Fruit fly (Drosophila melanogaster) whole organism, embryonic: ENCODE measurements around the gene CG33258.

ENCODE experiments used
- BEAF-32 ChIP-seq: fragments of 200-800 bp; sonication (Bioruptor generic); optimal IDR thresholded peaks from 3 replicates; lab custom pipeline; 2017; ENCODE audit warnings: missing biosample characterization, missing genetic modification characterization, mild to moderate bottlenecking, moderate library complexity, missing genetic modification reagents
- CG10543 ChIP-seq: fragments of 200-800 bp; sonication (Bioruptor generic); optimal IDR thresholded peaks from 3 replicates; lab custom pipeline; 2017; ENCODE audit warnings: missing biosample characterization, mild to moderate bottlenecking, missing genetic modification characterization, moderate library complexity
- CG10654 ChIP-seq: fragments of 200-800 bp; sonication (Bioruptor generic); optimal IDR thresholded peaks from 2 replicates; lab custom pipeline; 2016; ENCODE audit warnings: missing biosample characterization, missing genetic modification characterization
- CG11085 ChIP-seq: fragments of 200-800 bp; sonication (Bioruptor generic); IDR thresholded peaks from 2 replicates; pipeline ENCODE4 v1.3.6; 2022; ENCODE audit warnings: missing biosample characterization, missing genetic modification characterization
- CG11504 ChIP-seq: fragments of 200-800 bp; sonication (Bioruptor generic); optimal IDR thresholded peaks from 3 replicates; lab custom pipeline; 2019; ENCODE audit warnings: missing biosample characterization, mild to moderate bottlenecking, missing genetic modification characterization, moderate library complexity
- CG1792 ChIP-seq: fragments of 200-800 bp; sonication (Bioruptor generic); optimal IDR thresholded peaks from 2 replicates; lab custom pipeline; 2016; ENCODE audit warnings: missing biosample characterization, missing genetic modification characterization
- CG3065 ChIP-seq: fragments of 200-800 bp; sonication (Bioruptor generic); optimal IDR thresholded peaks from 2 replicates; lab custom pipeline; 2016; ENCODE audit warnings: missing biosample characterization, missing genetic modification characterization
- CG31388 ChIP-seq: fragments of 200-800 bp; sonication (Bioruptor generic); optimal IDR thresholded peaks from 2 replicates; lab custom pipeline; 2016; ENCODE audit warnings: missing biosample characterization, missing genetic modification characterization
- CG34224 ChIP-seq: fragments of 200-800 bp; sonication (Bioruptor generic); IDR thresholded peaks from 3 replicates; pipeline ENCODE4 v1.3.6; 2022; ENCODE audit warnings: missing biosample characterization, missing genetic modification characterization; ENCODE audit not compliant: partially characterized antibody
- CG4707 ChIP-seq: fragments of 200-800 bp; sonication (Bioruptor generic); optimal IDR thresholded peaks from 2 replicates; lab custom pipeline; 2018; ENCODE audit warnings: missing biosample characterization, mild to moderate bottlenecking, missing genetic modification characterization, moderate library complexity
- CG4730 ChIP-seq: fragments of 200-800 bp; sonication (Bioruptor generic); IDR thresholded peaks from 2 replicates; pipeline ENCODE4 v1.3.6; 2022; ENCODE audit warnings: missing biosample characterization, missing genetic modification characterization
- CG4854 ChIP-seq: fragments of 200-800 bp; sonication (Bioruptor generic); optimal IDR thresholded peaks from 2 replicates; lab custom pipeline; 2016; ENCODE audit warnings: missing biosample characterization, missing genetic modification characterization, inconsistent platforms
- CG6683 ChIP-seq: fragments of 200-800 bp; sonication (Bioruptor generic); optimal IDR thresholded peaks from 2 replicates; lab custom pipeline; 2017; ENCODE audit warnings: missing biosample characterization, mild to moderate bottlenecking, missing genetic modification characterization, missing genetic modification reagents
- CG7271 ChIP-seq: fragments of 200-800 bp; sonication (Bioruptor generic); optimal IDR thresholded peaks from 2 replicates; lab custom pipeline; 2018; ENCODE audit warnings: missing biosample characterization, mild to moderate bottlenecking, missing genetic modification characterization, moderate library complexity
- CG8359 ChIP-seq: fragments of 200-800 bp; sonication (Bioruptor generic); optimal IDR thresholded peaks from 2 replicates; lab custom pipeline; 2017; ENCODE audit warnings: missing biosample characterization, mild to moderate bottlenecking, missing genetic modification characterization, borderline replicate concordance
- CG8478 ChIP-seq: fragments of >200 bp; optimal IDR thresholded peaks from 2 replicates; lab custom pipeline; 2018
- CG8924 ChIP-seq: fragments of 200-800 bp; optimal IDR thresholded peaks from 3 replicates; lab custom pipeline; 2019; ENCODE audit warnings: missing biosample characterization, mild to moderate bottlenecking, missing genetic modification characterization, moderate library complexity
- Dfd ChIP-seq, 2 experiments: fragments of >200 bp; optimal IDR thresholded peaks; 2 replicates each; lab custom pipeline; 2017; ENCODE audit warnings: missing biosample characterization in 2 of 2, missing genetic modification characterization in 2 of 2
- E2f2 ChIP-seq: fragments of 200-800 bp; sonication (Bioruptor generic); IDR thresholded peaks from 2 replicates; pipeline ENCODE4 v1.3.6; 2022; ENCODE audit warnings: missing biosample characterization, missing genetic modification characterization
- Eip74EF ChIP-seq, 2 experiments: fragments of 200-800 bp in 1 of 2; fragments of >200 bp in 1 of 2; sonication (Bioruptor generic) in 1 of 2; optimal IDR thresholded peaks; 2 replicates each; lab custom pipeline; 2017 to 2019; ENCODE audit warnings: missing biosample characterization in 2 of 2, missing genetic modification characterization in 2 of 2, mild to moderate bottlenecking in 1 of 2, moderate library complexity in 1 of 2
- Fer1 ChIP-seq: fragments of 200-800 bp; sonication (Bioruptor generic); optimal IDR thresholded peaks from 2 replicates; lab custom pipeline; 2017; ENCODE audit warnings: missing biosample characterization, mild to moderate bottlenecking, missing genetic modification characterization
- Gsc ChIP-seq: fragments of 200-800 bp; sonication (Bioruptor generic); IDR thresholded peaks from 2 replicates; pipeline ENCODE4 v1.3.6; 2022; ENCODE audit warnings: missing biosample characterization, missing genetic modification characterization
- Hr78 ChIP-seq, 2 experiments: fragments of 200-800 bp in 1 of 2; fragments of >200 bp in 1 of 2; sonication (Bioruptor generic) in 1 of 2; optimal IDR thresholded peaks; 2 replicates each; lab custom pipeline; 2017 to 2019; ENCODE audit warnings: missing biosample characterization in 2 of 2, missing genetic modification characterization in 2 of 2, mild to moderate bottlenecking in 1 of 2, moderate library complexity in 1 of 2
- Kr ChIP-seq: fragments of 200-800 bp; sonication (Bioruptor generic); optimal IDR thresholded peaks from 2 replicates; lab custom pipeline; 2017; ENCODE audit warnings: missing biosample characterization, mild to moderate bottlenecking, missing genetic modification characterization
- Lim3 ChIP-seq: fragments of 200-800 bp; sonication (Bioruptor generic); IDR thresholded peaks from 2 replicates; pipeline ENCODE4 v1.3.6; 2022; ENCODE audit warnings: missing biosample characterization, missing genetic modification characterization
- Meics ChIP-seq: fragments of 200-800 bp; sonication (Bioruptor generic); optimal IDR thresholded peaks from 2 replicates; lab custom pipeline; 2017; ENCODE audit warnings: missing biosample characterization, mild to moderate bottlenecking, missing genetic modification characterization
- ato ChIP-seq: fragments of 200-800 bp; sonication (Bioruptor generic); IDR thresholded peaks from 2 replicates; pipeline ENCODE4 v1.3.6; 2022; ENCODE audit warnings: missing biosample characterization, missing genetic modification characterization; ENCODE audit not compliant: partially characterized antibody
- bsh ChIP-seq, 2 experiments: fragments of 200-800 bp; sonication (Bioruptor generic); optimal IDR thresholded peaks; 2 replicates each; lab custom pipeline; 2017 to 2018; ENCODE audit warnings: mild to moderate bottlenecking in 2 of 2, missing biosample characterization in 2 of 2, missing genetic modification characterization in 2 of 2, moderate library complexity in 1 of 2
- chn ChIP-seq: fragments of 200-800 bp; sonication (Bioruptor generic); optimal IDR thresholded peaks from 2 replicates; lab custom pipeline; 2016; ENCODE audit warnings: missing biosample characterization, missing genetic modification characterization
- emc ChIP-seq: fragments of 200-800 bp; sonication (Bioruptor generic); optimal IDR thresholded peaks from 2 replicates; lab custom pipeline; 2016; ENCODE audit warnings: missing biosample characterization, missing genetic modification characterization
- gcm2 ChIP-seq: fragments of 200-800 bp; sonication (Bioruptor generic); optimal IDR thresholded peaks from 2 replicates; lab custom pipeline; 2016; ENCODE audit warnings: missing biosample characterization, missing genetic modification characterization
- knrl ChIP-seq: fragments of 200-800 bp; sonication (Bioruptor generic); IDR thresholded peaks from 3 replicates; pipeline ENCODE4 v1.3.6; 2022; ENCODE audit warnings: missing biosample characterization, missing genetic modification characterization; ENCODE audit not compliant: partially characterized antibody
- lmd ChIP-seq: fragments of 200-800 bp; sonication (Bioruptor generic); IDR thresholded peaks from 2 replicates; pipeline ENCODE4 v1.3.6; 2022; ENCODE audit warnings: missing biosample characterization, missing genetic modification characterization
- nom ChIP-seq: fragments of 200-800 bp; sonication (Bioruptor generic); optimal IDR thresholded peaks from 2 replicates; lab custom pipeline; 2017; ENCODE audit warnings: missing biosample characterization, missing genetic modification characterization, mild to moderate bottlenecking, moderate library complexity, missing genetic modification reagents
- prd ChIP-seq, 3 experiments: fragments of >200 bp in 2 of 3; fragments of 200-800 bp in 1 of 3; sonication (Bioruptor generic) in 1 of 3; optimal IDR thresholded peaks in 2 of 3; IDR thresholded peaks in 1 of 3; 2 replicates in 2 of 3; 3 replicates in 1 of 3; pipeline versions ENCODE4 v1.3.6 to Lab custom; 2017 to 2022; ENCODE audit warnings: missing biosample characterization in 1 of 3, missing genetic modification characterization in 1 of 3
- rib ChIP-seq: fragments of 200-800 bp; sonication (Bioruptor generic); IDR thresholded peaks from 2 replicates; pipeline ENCODE4 v1.3.6; 2022; ENCODE audit warnings: missing biosample characterization, missing genetic modification characterization
- run ChIP-seq: fragments of 200-800 bp; sonication (Bioruptor generic); optimal IDR thresholded peaks from 3 replicates; lab custom pipeline; 2018; ENCODE audit warnings: missing biosample characterization, mild to moderate bottlenecking, missing genetic modification characterization
- sens ChIP-seq: fragments of 200-800 bp; sonication (Bioruptor generic); peaks from one replicate; lab custom pipeline; 2016; ENCODE audit warnings: missing biosample characterization, missing genetic modification characterization
- slou ChIP-seq: fragments of 200-800 bp; sonication (Bioruptor generic); optimal IDR thresholded peaks from 3 replicates; lab custom pipeline; 2016; ENCODE audit warnings: missing biosample characterization, missing genetic modification characterization
- slp2 ChIP-seq: fragments of 200-800 bp; sonication (Bioruptor generic); optimal IDR thresholded peaks from 2 replicates; lab custom pipeline; 2016; ENCODE audit warnings: missing biosample characterization, missing genetic modification characterization
- sob ChIP-seq: fragments of 200-800 bp; sonication (Bioruptor generic); IDR thresholded peaks from 2 replicates; pipeline ENCODE4 v1.3.6; 2022; ENCODE audit warnings: missing biosample characterization, missing genetic modification characterization
- stwl ChIP-seq: fragments of 200-800 bp; sonication (Bioruptor generic); optimal IDR thresholded peaks from 3 replicates; lab custom pipeline; 2018; ENCODE audit warnings: missing biosample characterization, mild to moderate bottlenecking, missing genetic modification characterization, moderate library complexity
- tap ChIP-seq: fragments of 200-800 bp; optimal IDR thresholded peaks from 3 replicates; lab custom pipeline; 2019; ENCODE audit warnings: missing biosample characterization, mild to moderate bottlenecking, missing genetic modification characterization, moderate library complexity
- tup ChIP-seq: fragments of 200-800 bp; sonication (Bioruptor generic); optimal IDR thresholded peaks from 2 replicates; lab custom pipeline; 2016; ENCODE audit warnings: missing biosample characterization, mild to moderate bottlenecking, missing genetic modification characterization, moderate library complexity
- vfl ChIP-seq: fragments of 200-800 bp; sonication (Bioruptor generic); optimal IDR thresholded peaks from 2 replicates; lab custom pipeline; 2016; ENCODE audit warnings: missing biosample characterization, missing genetic modification characterization
- wor ChIP-seq: fragments of 200-800 bp; sonication (Bioruptor generic); IDR thresholded peaks from 2 replicates; pipeline ENCODE4 v1.3.6; 2022; ENCODE audit warnings: missing biosample characterization, missing genetic modification characterization
- zen ChIP-seq: fragments of 200-800 bp; sonication (Bioruptor generic); optimal IDR thresholded peaks from 3 replicates; lab custom pipeline; 2018; ENCODE audit warnings: missing biosample characterization, mild to moderate bottlenecking, missing genetic modification characterization, moderate library complexity
- zen2 ChIP-seq: fragments of 200-800 bp; sonication (Bioruptor generic); IDR thresholded peaks from 3 replicates; pipeline ENCODE4 v1.3.6; 2022; ENCODE audit warnings: missing biosample characterization, missing genetic modification characterization; ENCODE audit not compliant: partially characterized antibody

Gene CG33258

dm6 chr3L:16128481-16128972 lies 46.2 kb downstream of the CG33258 start, which contains the start of gene Pgm1 (continued):
- TF ChIP-seq bsh (GFP tag; optimal IDR thresholded peaks at IDR 0.05; lab: Kevin White, UChicago) (peak in 1 of 2 experiments; percentile 81), CG11504 (peak; percentile 76), Meics (GFP tag; lab: Kevin White, UChicago) (peak; percentile 84), wor (GFP tag; lab: Robert Waterston, UW) (peak; percentile 53), prd (optimal IDR thresholded peaks at IDR 0.05; lab: Kevin White, UChicago) (no peak), prd (GFP tag; IDR thresholded peaks at IDR 0.05; lab: Robert Waterston, UW) (peak; percentile 75), CG8924 (tag; lab: Kevin White, UChicago) (peak; percentile 79), CG4730 (GFP tag; lab: Robert Waterston, UW) (peak; percentile 44), Dfd (GFP tag; optimal IDR thresholded peaks at IDR 0.05; lab: Kevin White, UChicago) (no peak), run (tag; lab: Kevin White, UChicago) (peak; percentile 78), slou (GFP tag; lab: Kevin White, UChicago) (peak; percentile 48), CG1792 (GFP tag; lab: Kevin White, UChicago) (peak; percentile 83), zen (tag; lab: Kevin White, UChicago) (peak; percentile 75), CG6683 (GFP tag; lab: Kevin White, UChicago) (peak; percentile 40), CG3065 (peak; percentile 58), tup (peak; percentile 74), CG11085 (GFP tag; lab: Robert Waterston, UW) (peak; percentile 67), sens (GFP tag; lab: Kevin White, UChicago) (peak; percentile 99), CG34224 (GFP tag; lab: Robert Waterston, UW) (0 out of 3 replicates have a peak, but pooled peaks have one; percentile 31), Lim3 (peak; percentile 21; the same call in 1 of the 2 replicates), vfl (GFP tag; lab: Kevin White, UChicago) (peak; percentile 84), CG8359 (peak; percentile 37), chn (GFP tag; lab: Kevin White, UChicago) (peak; percentile 89), ato (no peak), CG10654 (GFP tag; lab: Kevin White, UChicago) (peak; percentile 77), Hr78 (GFP tag; optimal IDR thresholded peaks at IDR 0.05; lab: Kevin White, UChicago) (peak in 1 of 2 experiments; percentile 80), emc (peak; percentile 61), gcm2 (GFP tag; lab: Kevin White, UChicago) (peak; percentile 87), tap (tag; lab: Kevin White, UChicago) (no peak), Kr (GFP tag; lab: Kevin White, UChicago) (no peak), stwl (peak; percentile 15), lmd (GFP tag; lab: Robert Waterston, UW) (peak; percentile 85; the same call in 1 of the 2 replicates), Eip74EF (GFP tag; optimal IDR thresholded peaks at IDR 0.05; lab: Kevin White, UChicago) (peak in 1 of 2 experiments; percentile 82), Fer1 (peak; percentile 89), CG7271 (tag; lab: Kevin White, UChicago) (no peak), BEAF-32 (GFP tag; lab: Kevin White, UChicago) (no peak), Gsc (GFP tag; lab: Robert Waterston, UW) (peak; percentile 54; the same call in 1 of the 2 replicates), CG31388 (peak; percentile 51), CG8478 (lab: Kevin White, UChicago) (no peak), nom (peak; percentile 83), sob (GFP tag; lab: Robert Waterston, UW) (peak; percentile 59; the same call in 1 of the 2 replicates), slp2 (GFP tag; lab: Kevin White, UChicago) (peak; percentile 88), knrl (GFP tag; lab: Robert Waterston, UW) (no peak), CG4854 (peak; percentile 72), E2f2 (peak; percentile 53; the same call in 1 of the 2 replicates), zen2 (GFP tag; lab: Robert Waterston, UW) (no peak), CG4707 (GFP tag; lab: Kevin White, UChicago) (peak; percentile 55), rib (GFP tag; lab: Robert Waterston, UW) (peak; percentile 72; the same call in 1 of the 2 replicates), CG10543 (GFP tag; lab: Kevin White, UChicago) (peak; percentile 79)
